Worm (Caenorhabditis elegans) whole organism, L3 larva: ENCODE measurements around the gene str-96.
"Not testable (repeated sequence)": the region's sequence is repeated elsewhere in the genome, so short reads cannot be mapped to it uniquely, and the experiment has no call there.

Experiments used
- ama-1 ChIP-seq: fragments of 150-350 bp; optimal IDR thresholded peaks from 2 replicates; lab custom pipeline; 2018
- ceh-9 ChIP-seq: sonication (generic microtip); optimal IDR thresholded peaks from 2 replicates; lab custom pipeline; 2018; ENCODE audit warnings: missing biosample characterization, missing genetic modification characterization
- elt-2 ChIP-seq: sonication (generic microtip); optimal IDR thresholded peaks from 2 replicates; lab custom pipeline; 2016; ENCODE audit warnings: missing genetic modification reagents, mild to moderate bottlenecking, missing genetic modification characterization, missing compliant biosample characterization
- lin-15B ChIP-seq: fragments of 150-350 bp; optimal IDR thresholded peaks from 2 replicates; lab custom pipeline; 2014; ENCODE audit warnings: missing biosample characterization, missing genetic modification characterization
- lin-39 ChIP-seq: fragments of 150-350 bp; optimal IDR thresholded peaks from 2 replicates; lab custom pipeline; 2018; ENCODE audit warnings: missing biosample characterization, missing genetic modification reagents, missing genetic modification characterization
- nhr-12 ChIP-seq: fragments of 150-350 bp; optimal IDR thresholded peaks from 2 replicates; lab custom pipeline; 2014; ENCODE audit warnings: missing biosample characterization, missing genetic modification characterization
- nhr-23 ChIP-seq: fragments of 150-350 bp; optimal IDR thresholded peaks from 2 replicates; lab custom pipeline; 2014; ENCODE audit warnings: missing biosample characterization, missing genetic modification reagents, missing genetic modification characterization
- nhr-25 ChIP-seq: sonication (generic microtip); optimal IDR thresholded peaks from 2 replicates; lab custom pipeline; 2017; ENCODE audit warnings: missing biosample characterization, missing genetic modification characterization
- tbx-2 ChIP-seq: sonication (generic microtip); optimal IDR thresholded peaks from 2 replicates; lab custom pipeline; 2016; ENCODE audit warnings: mild to moderate bottlenecking, missing genetic modification characterization, missing compliant biosample characterization
- unc-39 ChIP-seq: sonication (generic microtip); optimal IDR thresholded peaks from 4 replicates; lab custom pipeline; 2017; ENCODE audit warnings: missing biosample characterization, missing genetic modification characterization
- zag-1 ChIP-seq: fragments of 150-350 bp; optimal IDR thresholded peaks from 2 replicates; lab custom pipeline; 2014; ENCODE audit warnings: missing biosample characterization, missing genetic modification characterization
- ztf-11 ChIP-seq: fragments of 150-350 bp; optimal IDR thresholded peaks from 2 replicates; lab custom pipeline; 2014; ENCODE audit warnings: missing biosample characterization, missing genetic modification characterization

DNA sequence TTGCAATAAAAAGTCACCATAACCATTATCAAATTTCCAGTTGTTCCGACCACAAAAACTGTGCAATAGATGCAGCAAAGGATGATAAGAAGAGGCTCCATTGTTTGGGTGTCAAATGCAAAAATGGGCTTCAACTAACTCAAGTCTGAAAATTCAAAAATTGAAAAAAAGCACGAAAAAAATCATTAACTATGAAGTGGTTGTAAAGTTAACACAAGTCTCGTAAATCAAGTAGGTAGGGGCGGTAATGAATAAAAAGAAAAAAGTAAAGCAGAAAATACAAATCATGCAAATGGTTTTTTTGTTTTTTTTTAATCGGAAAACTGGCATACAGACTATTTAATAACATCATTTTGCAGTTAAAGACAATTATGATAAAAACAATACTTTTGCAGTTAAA is 37.1 kb downstream of the str-96 start, which contains the start of gene srsx-39:
- not testable (repeated sequence) for TF ChIP-seq tbx-2 (tag; lab: Kevin White, UChicago); nhr-12 (tag; lab: Kevin White, UChicago); lin-39; ztf-11 (tag; lab: Kevin White, UChicago); nhr-23 (tag; lab: Kevin White, UChicago); nhr-25 (tag; lab: Kevin White, UChicago); elt-2 (tag; lab: Kevin White, UChicago); lin-15B; ama-1; zag-1; unc-39; ceh-9 (tag; lab: Kevin White, UChicago)
